Worm (Caenorhabditis elegans): ENCODE data around the gene grd-10.

ce11 chrIV:3444101-3444500, 3.2 kb downstream of the grd-10 start, which contains the start of gene F09D12.2:
- TF ChIP-seq ama-1 (optimal IDR thresholded peaks at IDR 0.05) (no peak), lin-13 (GFP tag; optimal IDR thresholded peaks at IDR 0.05) (no peak)
